Fruit fly (Drosophila melanogaster) whole organism, embryonic: ENCODE measurements around the gene CG33687.

Experiments
- ATbp ChIP-seq: fragments of 200-800 bp; sonication (Bioruptor generic); optimal IDR thresholded peaks from 2 replicates; lab custom pipeline; 2017; ENCODE audit warnings: missing biosample characterization, mild to moderate bottlenecking, missing genetic modification characterization, missing genetic modification reagents
- BEAF-32 ChIP-seq: fragments of 200-800 bp; sonication (Bioruptor generic); optimal IDR thresholded peaks from 3 replicates; lab custom pipeline; 2017; ENCODE audit warnings: missing biosample characterization, missing genetic modification characterization, mild to moderate bottlenecking, moderate library complexity, missing genetic modification reagents
- BtbVII ChIP-seq: fragments of 200-800 bp; sonication (Bioruptor generic); optimal IDR thresholded peaks from 3 replicates; lab custom pipeline; 2017; ENCODE audit warnings: missing biosample characterization, mild to moderate bottlenecking, missing genetic modification characterization
- CG10543 ChIP-seq: fragments of 200-800 bp; sonication (Bioruptor generic); optimal IDR thresholded peaks from 3 replicates; lab custom pipeline; 2017; ENCODE audit warnings: missing biosample characterization, mild to moderate bottlenecking, missing genetic modification characterization, moderate library complexity
- CG11093 ChIP-seq: fragments of 200-800 bp; sonication (Bioruptor generic); IDR thresholded peaks from 3 replicates; pipeline ENCODE4 v1.3.6; 2022; ENCODE audit warnings: missing biosample characterization, missing genetic modification characterization
- CG11504 ChIP-seq: fragments of 200-800 bp; sonication (Bioruptor generic); optimal IDR thresholded peaks from 3 replicates; lab custom pipeline; 2019; ENCODE audit warnings: missing biosample characterization, mild to moderate bottlenecking, missing genetic modification characterization, moderate library complexity
- CG13287 ChIP-seq: fragments of 200-800 bp; sonication (Bioruptor generic); IDR thresholded peaks from 2 replicates; pipeline ENCODE4 v1.3.6; 2022; ENCODE audit warnings: missing biosample characterization, missing genetic modification characterization; ENCODE audit not compliant: partially characterized antibody
- CG17359 ChIP-seq: fragments of 200-800 bp; sonication (Bioruptor generic); optimal IDR thresholded peaks from 3 replicates; lab custom pipeline; 2018; ENCODE audit warnings: missing biosample characterization, mild to moderate bottlenecking, missing genetic modification characterization, moderate library complexity
- CG18764 ChIP-seq: fragments of 200-800 bp; sonication (Bioruptor generic); optimal IDR thresholded peaks from 3 replicates; lab custom pipeline; 2016; ENCODE audit warnings: missing biosample characterization, missing genetic modification characterization
- CG2678 ChIP-seq: fragments of 200-800 bp; sonication (Bioruptor generic); optimal IDR thresholded peaks from 3 replicates; lab custom pipeline; 2019; ENCODE audit warnings: missing biosample characterization, mild to moderate bottlenecking, missing genetic modification characterization, moderate library complexity
- CG6683 ChIP-seq: fragments of 200-800 bp; sonication (Bioruptor generic); optimal IDR thresholded peaks from 2 replicates; lab custom pipeline; 2017; ENCODE audit warnings: missing biosample characterization, mild to moderate bottlenecking, missing genetic modification characterization, missing genetic modification reagents
- CG7963 ChIP-seq: fragments of 200-800 bp; sonication (Bioruptor generic); IDR thresholded peaks from 3 replicates; pipeline ENCODE4 v1.3.6; 2022; ENCODE audit warnings: missing biosample characterization, missing genetic modification characterization; ENCODE audit not compliant: partially characterized antibody
- CTCF ChIP-seq: fragments of 200-800 bp; sonication (Bioruptor generic); optimal IDR thresholded peaks from 2 replicates; lab custom pipeline; 2017; ENCODE audit warnings: missing biosample characterization, mild to moderate bottlenecking, missing genetic modification characterization, moderate library complexity
- CoRest ChIP-seq: fragments of 200-800 bp; sonication (Bioruptor generic); optimal IDR thresholded peaks from 3 replicates; lab custom pipeline; 2018; ENCODE audit warnings: missing biosample characterization, mild to moderate bottlenecking, missing genetic modification characterization, moderate library complexity
- E2f2 ChIP-seq: fragments of 200-800 bp; sonication (Bioruptor generic); IDR thresholded peaks from 2 replicates; pipeline ENCODE4 v1.3.6; 2022; ENCODE audit warnings: missing biosample characterization, missing genetic modification characterization
- Fer1 ChIP-seq: fragments of 200-800 bp; sonication (Bioruptor generic); optimal IDR thresholded peaks from 2 replicates; lab custom pipeline; 2017; ENCODE audit warnings: missing biosample characterization, mild to moderate bottlenecking, missing genetic modification characterization
- Hr51 ChIP-seq, 2 experiments: fragments of 200-800 bp; sonication (Bioruptor generic); optimal IDR thresholded peaks; 2 replicates in 1 of 2; 3 replicates in 1 of 2; lab custom pipeline; 2016 to 2018; ENCODE audit warnings: missing biosample characterization in 2 of 2, missing genetic modification characterization in 2 of 2, mild to moderate bottlenecking in 1 of 2, moderate library complexity in 1 of 2
- Med ChIP-seq: fragments of 200-800 bp; sonication (Bioruptor generic); peaks from one replicate; lab custom pipeline; 2016; ENCODE audit warnings: missing biosample characterization, missing genetic modification characterization, mild to moderate bottlenecking, inconsistent platforms, moderate library complexity
- NFAT ChIP-seq: fragments of 200-800 bp; sonication (Bioruptor generic); IDR thresholded peaks from 2 replicates; pipeline ENCODE4 v1.3.6; 2022; ENCODE audit warnings: missing biosample characterization, missing genetic modification characterization
- Nf-YB ChIP-seq: fragments of 200-800 bp; sonication (Bioruptor generic); optimal IDR thresholded peaks from 3 replicates; lab custom pipeline; 2019; ENCODE audit warnings: missing biosample characterization, mild to moderate bottlenecking, missing genetic modification characterization, moderate library complexity
- NfI ChIP-seq: fragments of 200-800 bp; sonication (Bioruptor generic); optimal IDR thresholded peaks from 3 replicates; lab custom pipeline; 2018; ENCODE audit warnings: missing biosample characterization, mild to moderate bottlenecking, missing genetic modification characterization, moderate library complexity
- Sox100B ChIP-seq: fragments of 200-800 bp; sonication (Bioruptor generic); optimal IDR thresholded peaks from 3 replicates; lab custom pipeline; 2018; ENCODE audit warnings: missing biosample characterization, mild to moderate bottlenecking, missing genetic modification characterization
- Sox102F ChIP-seq: fragments of 200-800 bp; sonication (Bioruptor generic); optimal IDR thresholded peaks from 2 replicates; lab custom pipeline; 2018; ENCODE audit warnings: missing biosample characterization, mild to moderate bottlenecking, missing genetic modification characterization, moderate library complexity
- Xrp1 ChIP-seq: fragments of 200-800 bp; sonication (Bioruptor generic); IDR thresholded peaks from 2 replicates; pipeline ENCODE4 v1.3.6; 2022; ENCODE audit warnings: missing biosample characterization, missing genetic modification characterization
- cato ChIP-seq: fragments of 200-800 bp; sonication (Bioruptor generic); optimal IDR thresholded peaks from 2 replicates; lab custom pipeline; 2016; ENCODE audit warnings: missing biosample characterization, missing genetic modification characterization, borderline replicate concordance
- chm ChIP-seq: fragments of 200-800 bp; sonication (Bioruptor generic); IDR thresholded peaks from 2 replicates; pipeline ENCODE4 v1.3.6; 2022; ENCODE audit warnings: missing biosample characterization, missing genetic modification characterization
- ci ChIP-seq: fragments of 200-800 bp; sonication (Bioruptor generic); IDR thresholded peaks from 3 replicates; pipeline ENCODE4 v1.3.6; 2022; ENCODE audit warnings: missing biosample characterization, missing genetic modification characterization
- cwo ChIP-seq: fragments of 200-800 bp; sonication (Bioruptor generic); optimal IDR thresholded peaks from 3 replicates; lab custom pipeline; 2017; ENCODE audit warnings: missing biosample characterization, missing genetic modification characterization, mild to moderate bottlenecking, moderate library complexity, missing genetic modification reagents
- fd64A ChIP-seq: fragments of 200-800 bp; sonication (Bioruptor generic); optimal IDR thresholded peaks from 3 replicates; lab custom pipeline; 2018; ENCODE audit warnings: missing biosample characterization, mild to moderate bottlenecking, missing genetic modification characterization
- gem ChIP-seq: fragments of 200-800 bp; sonication (Bioruptor generic); optimal IDR thresholded peaks from 2 replicates; lab custom pipeline; 2019; ENCODE audit warnings: missing biosample characterization, mild to moderate bottlenecking, missing genetic modification characterization, moderate library complexity
- grn ChIP-seq: fragments of 200-800 bp; sonication (Bioruptor generic); optimal IDR thresholded peaks from 3 replicates; lab custom pipeline; 2017; ENCODE audit warnings: missing biosample characterization, missing genetic modification characterization
- jigr1 ChIP-seq: fragments of 200-800 bp; sonication (Bioruptor generic); IDR thresholded peaks from 3 replicates; pipeline ENCODE4 v1.3.6; 2022; ENCODE audit warnings: missing biosample characterization, missing genetic modification characterization
- kni ChIP-seq: fragments of 200-800 bp; sonication (Bioruptor generic); optimal IDR thresholded peaks from 3 replicates; lab custom pipeline; 2017; ENCODE audit warnings: mild to moderate bottlenecking, missing biosample characterization, missing genetic modification reagents, missing genetic modification characterization
- mld ChIP-seq: fragments of 200-800 bp; sonication (Bioruptor generic); IDR thresholded peaks from 3 replicates; pipeline ENCODE4 v1.3.6; 2022; ENCODE audit warnings: missing biosample characterization, missing genetic modification characterization; ENCODE audit not compliant: partially characterized antibody
- nom ChIP-seq: fragments of 200-800 bp; sonication (Bioruptor generic); optimal IDR thresholded peaks from 2 replicates; lab custom pipeline; 2017; ENCODE audit warnings: missing biosample characterization, missing genetic modification characterization, mild to moderate bottlenecking, moderate library complexity, missing genetic modification reagents
- pfk ChIP-seq: fragments of 200-800 bp; sonication (Bioruptor generic); optimal IDR thresholded peaks from 2 replicates; lab custom pipeline; 2018; ENCODE audit warnings: missing biosample characterization, mild to moderate bottlenecking, missing genetic modification characterization, moderate library complexity
- prd ChIP-seq, 3 experiments: fragments of >200 bp in 2 of 3; fragments of 200-800 bp in 1 of 3; sonication (Bioruptor generic) in 1 of 3; optimal IDR thresholded peaks in 2 of 3; IDR thresholded peaks in 1 of 3; 2 replicates in 2 of 3; 3 replicates in 1 of 3; pipeline versions ENCODE4 v1.3.6 to Lab custom; 2017 to 2022; ENCODE audit warnings: missing biosample characterization in 1 of 3, missing genetic modification characterization in 1 of 3
- pum ChIP-seq: fragments of 200-800 bp; sonication (Bioruptor generic); optimal IDR thresholded peaks from 2 replicates; lab custom pipeline; 2016; ENCODE audit warnings: missing biosample characterization, missing genetic modification characterization
- sd ChIP-seq: fragments of 200-800 bp; sonication (Bioruptor generic); optimal IDR thresholded peaks from 3 replicates; lab custom pipeline; 2018; ENCODE audit warnings: missing biosample characterization, mild to moderate bottlenecking, missing genetic modification characterization, moderate library complexity
- sna ChIP-seq: fragments of 200-800 bp; sonication (Bioruptor generic); IDR thresholded peaks from 2 replicates; pipeline ENCODE4 v1.3.6; 2022; ENCODE audit warnings: missing biosample characterization, missing genetic modification characterization; ENCODE audit not compliant: partially characterized antibody
- so ChIP-seq: fragments of 200-800 bp; sonication (Bioruptor generic); IDR thresholded peaks from 3 replicates; pipeline ENCODE4 v1.3.6; 2022; ENCODE audit warnings: missing biosample characterization, missing genetic modification characterization
- sqz ChIP-seq: fragments of 200-800 bp; sonication (Bioruptor generic); optimal IDR thresholded peaks from 3 replicates; lab custom pipeline; 2018; ENCODE audit warnings: missing biosample characterization, mild to moderate bottlenecking, missing genetic modification characterization
- stc ChIP-seq: fragments of 200-800 bp; sonication (Bioruptor generic); IDR thresholded peaks from 2 replicates; pipeline ENCODE4 v1.3.6; 2022; ENCODE audit warnings: missing biosample characterization, missing genetic modification characterization
- sug ChIP-seq: fragments of 200-800 bp; optimal IDR thresholded peaks from 2 replicates; lab custom pipeline; 2019; ENCODE audit warnings: missing biosample characterization, mild to moderate bottlenecking, missing genetic modification characterization, moderate library complexity
- toy ChIP-seq: fragments of 200-800 bp; sonication (Bioruptor generic); IDR thresholded peaks from 2 replicates; pipeline ENCODE4 v1.3.6; 2022; ENCODE audit warnings: missing biosample characterization, missing genetic modification characterization
- vfl ChIP-seq: fragments of 200-800 bp; sonication (Bioruptor generic); optimal IDR thresholded peaks from 2 replicates; lab custom pipeline; 2016; ENCODE audit warnings: missing biosample characterization, missing genetic modification characterization
- yki ChIP-seq: fragments of >200 bp; optimal IDR thresholded peaks from 3 replicates; lab custom pipeline; 2018

CG33687 gene

DNA sequence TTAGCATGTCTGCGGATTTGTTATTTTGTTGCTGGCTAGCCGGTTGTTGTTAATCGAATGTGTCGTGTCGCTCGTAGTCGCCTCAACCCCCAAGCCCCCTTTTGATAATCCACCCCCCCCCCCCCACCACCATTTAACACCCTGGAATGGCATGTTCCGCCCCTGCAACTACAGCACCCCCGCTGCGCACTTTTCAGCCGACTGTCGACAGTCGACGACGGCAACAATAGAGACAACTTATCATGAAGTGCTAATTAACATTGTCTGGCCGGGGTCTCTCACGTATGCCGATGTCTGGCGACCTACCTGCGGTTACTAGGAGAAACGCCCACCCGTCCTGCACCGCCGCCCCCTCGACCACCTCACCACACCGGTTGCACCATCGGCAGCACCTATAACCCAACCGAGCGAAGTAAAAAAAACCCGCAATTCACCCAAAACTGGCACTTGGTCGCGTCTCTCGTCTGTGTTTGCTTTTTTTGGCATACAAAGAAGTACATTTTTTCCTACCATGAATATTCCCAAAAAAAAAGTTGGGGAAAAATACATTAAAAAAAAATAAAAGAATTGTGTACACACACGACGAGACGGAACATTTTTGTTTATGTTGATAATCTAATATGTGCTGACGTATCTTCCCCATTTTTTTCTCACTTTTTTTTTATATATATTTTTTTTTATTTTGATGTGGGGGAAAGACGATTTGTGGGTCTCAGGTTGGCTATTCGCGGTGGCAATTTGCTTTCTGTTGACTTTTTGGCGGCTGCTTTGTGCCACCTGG, 31.3 kb upstream of the CG33687 start (continued):
- TF ChIP-seq sd (peak; percentile 27), CG18764 (no peak), cwo (GFP tag; lab: Kevin White, UChicago) (peak; percentile 45), NfI (no peak), Med (peak; percentile 67), jigr1 (no peak), pum (GFP tag; lab: Kevin White, UChicago) (no peak), pfk (no peak), grn (GFP tag; lab: Kevin White, UChicago) (no peak), Sox100B (GFP tag; lab: Kevin White, UChicago) (peak; percentile 15), Nf-YB (GFP tag; lab: Kevin White, UChicago) (no peak), E2f2 (GFP tag; lab: Robert Waterston, UW) (no peak), CG13287 (GFP tag; lab: Robert Waterston, UW) (no peak), sna (GFP tag; lab: Robert Waterston, UW) (0 out of 2 replicates have a peak, but pooled peaks have one; percentile 37), CG11093 (GFP tag; lab: Robert Waterston, UW) (no peak), Fer1 (GFP tag; lab: Kevin White, UChicago) (no peak), stc (no peak), CTCF (GFP tag; lab: Kevin White, UChicago) (no peak), toy (0 out of 2 replicates have a peak, but pooled peaks have one; percentile 23), vfl (no peak), CG10543 (GFP tag; lab: Kevin White, UChicago) (peak; percentile 54), kni (GFP tag; lab: Kevin White, UChicago) (no peak), CG17359 (peak; percentile 31), ci (no peak), CG2678 (tag; lab: Kevin White, UChicago) (peak; percentile 41), BtbVII (GFP tag; lab: Kevin White, UChicago) (peak; percentile 1), mld (no peak), so (GFP tag; lab: Robert Waterston, UW) (0 out of 3 replicates have a peak, but pooled peaks have one; percentile 31), sug (tag; lab: Kevin White, UChicago) (no peak), ATbp (GFP tag; lab: Kevin White, UChicago) (peak; percentile 30), chm (GFP tag; lab: Robert Waterston, UW) (no peak), sqz (GFP tag; lab: Kevin White, UChicago) (peak; percentile 82)
- TF ChIP-seq, all 482 proteins: peak for 21

DNA sequence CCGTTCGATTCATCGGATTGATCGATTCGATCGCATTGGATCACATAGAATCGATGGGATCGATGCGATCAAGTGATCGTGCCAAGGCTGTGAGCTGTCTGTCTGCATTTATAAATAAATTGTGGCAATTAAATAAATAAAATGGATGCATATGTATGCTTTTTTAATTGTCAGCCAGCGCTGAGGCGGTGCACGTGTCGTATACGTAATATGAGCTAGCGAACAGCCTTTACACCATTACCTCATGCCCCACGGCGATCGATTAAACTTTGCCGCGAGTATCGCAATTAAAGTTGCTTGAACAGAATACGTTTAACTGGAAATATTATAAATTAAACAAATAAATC, 30.7 kb upstream of the CG33687 start:
- TF ChIP-seq Xrp1 (no peak), CG7963 (0 out of 3 replicates have a peak, but pooled peaks have one; percentile 11), BEAF-32 (no peak), NFAT (GFP tag; lab: Robert Waterston, UW) (no peak), Med (peak; percentile 15)

- TF ChIP-seq Hr51 (GFP tag; optimal IDR thresholded peaks at IDR 0.05; lab: Kevin White, UChicago) (peak in 1 of 2 experiments; percentile 1), fd64A (GFP tag; lab: Kevin White, UChicago) (no peak), gem (tag; lab: Kevin White, UChicago) (peak; percentile 9), CoRest (tag; lab: Kevin White, UChicago) (no peak), prd (optimal IDR thresholded peaks at IDR 0.05; lab: Kevin White, UChicago) (no peak), prd (GFP tag; IDR thresholded peaks at IDR 0.05; lab: Robert Waterston, UW) (no peak), nom (GFP tag; lab: Kevin White, UChicago) (peak; percentile 0), Sox102F (GFP tag; lab: Kevin White, UChicago) (peak; percentile 5), Med (peak; percentile 48), CG6683 (GFP tag; lab: Kevin White, UChicago) (no peak), CG11504 (tag; lab: Kevin White, UChicago) (peak; percentile 3), cato (GFP tag; lab: Kevin White, UChicago) (no peak), yki (no peak)
Measured at dm6 chr3L:16167723-16168386, 29.8 kb upstream of the CG33687 start.
